Fruit fly (Drosophila melanogaster): ENCODE results near the gene TM9SF2.

TM9SF2 gene

dm6 chr2L:20758847-20759465, 24.8 kb upstream of the TM9SF2 start (continued):
- TF ChIP-seq CG18476 (GFP tag; optimal IDR thresholded peaks at IDR 0.05): peak; percentile 45
- no peak for TF ChIP-seq CG2129 (GFP tag; IDR thresholded peaks at IDR 0.05; ENCODE audit: partially characterized antibody)
- peak; percentile 54; the same call in 1 of the 2 replicates for TF ChIP-seq Poxn (GFP tag; IDR thresholded peaks at IDR 0.05)
- TF ChIP-seq CG32532 (GFP tag; IDR thresholded peaks at IDR 0.05): peak; percentile 90
- TF ChIP-seq CG7556 (GFP tag; optimal IDR thresholded peaks at IDR 0.05): peak; percentile 45
- TF ChIP-seq Atf-2 (GFP tag; optimal IDR thresholded peaks at IDR 0.05): peak; percentile 30
- peak; percentile 3 for TF ChIP-seq exex (tag; optimal IDR thresholded peaks at IDR 0.05)
- TF ChIP-seq CG18764 (GFP tag; optimal IDR thresholded peaks at IDR 0.05): peak; percentile 34
- TF ChIP-seq tgo (GFP tag; IDR thresholded peaks at IDR 0.05): peak; percentile 75
- TF ChIP-seq CG14050 (GFP tag; IDR thresholded peaks at IDR 0.05): no peak; the same call in 2 of the 3 replicates
- peak; percentile 52 for TF ChIP-seq onecut (GFP tag; IDR thresholded peaks at IDR 0.05)
- TF ChIP-seq ken (GFP tag; IDR thresholded peaks at IDR 0.05): peak; percentile 49; the same call in 1 of the 3 replicates
- peak; percentile 29; the same call in 1 of the 2 replicates for TF ChIP-seq H2.0 (GFP tag; IDR thresholded peaks at IDR 0.05)
- TF ChIP-seq phol (tag; optimal IDR thresholded peaks at IDR 0.05): peak; percentile 66
- peak; percentile 54 for TF ChIP-seq CG13424 (tag; optimal IDR thresholded peaks at IDR 0.05)
- no peak for TF ChIP-seq CG4360 (GFP tag; IDR thresholded peaks at IDR 0.05)
- no peak for TF ChIP-seq CG17802 (tag; optimal IDR thresholded peaks at IDR 0.05)
- TF ChIP-seq CHES-1-like (GFP tag; optimal IDR thresholded peaks at IDR 0.05): peak; percentile 37
- TF ChIP-seq CG1792 (GFP tag; optimal IDR thresholded peaks at IDR 0.05): peak; percentile 19
- peak; percentile 67 for TF ChIP-seq NfI (GFP tag; optimal IDR thresholded peaks at IDR 0.05)
- TF ChIP-seq Ptx1 (GFP tag; IDR thresholded peaks at IDR 0.05): peak; percentile 74
- peak; percentile 31 for TF ChIP-seq HmgZ (tag; optimal IDR thresholded peaks at IDR 0.05)
- TF ChIP-seq knrl (GFP tag; IDR thresholded peaks at IDR 0.05; ENCODE audit: partially characterized antibody): no peak
- TF ChIP-seq CG14667 (GFP tag; IDR thresholded peaks at IDR 0.05): peak; percentile 38; the same call in 1 of the 2 replicates
- no peak for TF ChIP-seq sc (optimal IDR thresholded peaks at IDR 0.05)
- no peak for TF ChIP-seq sc (GFP tag; optimal IDR thresholded peaks at IDR 0.05)
- peak; percentile 19 for TF ChIP-seq CG10654 (GFP tag; optimal IDR thresholded peaks at IDR 0.05)
- TF ChIP-seq caup (GFP tag; optimal IDR thresholded peaks at IDR 0.05; ENCODE audit: severe bottlenecking): peak; percentile 71
- peak; percentile 60 for TF ChIP-seq CG12155 (GFP tag; optimal IDR thresholded peaks at IDR 0.05)
- no peak for TF ChIP-seq CG4707 (GFP tag; optimal IDR thresholded peaks at IDR 0.05)
- TF ChIP-seq CG31441 (GFP tag; IDR thresholded peaks at IDR 0.05): peak; percentile 72
- peak; percentile 47 for TF ChIP-seq CG16863 (GFP tag; optimal IDR thresholded peaks at IDR 0.05)
- peak; percentile 43 for TF ChIP-seq CG10147 (GFP tag; optimal IDR thresholded peaks at IDR 0.05)
- no peak for TF ChIP-seq ac (GFP tag; optimal IDR thresholded peaks at IDR 0.05)
- TF ChIP-seq pzg (GFP tag; optimal IDR thresholded peaks at IDR 0.05): no peak
- TF ChIP-seq CG17361 (GFP tag; IDR thresholded peaks at IDR 0.05): peak; percentile 60; the same call in 2 of the 3 replicates
- TF ChIP-seq mam (GFP tag; optimal IDR thresholded peaks at IDR 0.05): peak; percentile 70
- TF ChIP-seq NFAT (GFP tag; IDR thresholded peaks at IDR 0.05): peak; percentile 78
- peak; percentile 93 for TF ChIP-seq Dbx (GFP tag; IDR thresholded peaks at IDR 0.05)
- peak; percentile 21 for TF ChIP-seq ftz-f1 (GFP tag; optimal IDR thresholded peaks at IDR 0.05)
- peak; percentile 5 for TF ChIP-seq Nf-YB (GFP tag; optimal IDR thresholded peaks at IDR 0.05)
- peak; percentile 54 for TF ChIP-seq ems (GFP tag; optimal IDR thresholded peaks at IDR 0.05)
- TF ChIP-seq Dll (GFP tag; IDR thresholded peaks at IDR 0.05; ENCODE audit: partially characterized antibody): no peak
- peak; percentile 71 for TF ChIP-seq CG13894 (tag; optimal IDR thresholded peaks at IDR 0.05)
- TF ChIP-seq HLH54F (GFP tag; optimal IDR thresholded peaks at IDR 0.05): peak; percentile 65
- no peak for TF ChIP-seq sna (GFP tag; IDR thresholded peaks at IDR 0.05; ENCODE audit: partially characterized antibody)
- no peak for TF ChIP-seq chinmo (GFP tag; IDR thresholded peaks at IDR 0.05; ENCODE audit: partially characterized antibody)
- peak; percentile 67 for TF ChIP-seq HHEX (GFP tag; optimal IDR thresholded peaks at IDR 0.05)
- peak; percentile 62 for TF ChIP-seq CG16779 (GFP tag; IDR thresholded peaks at IDR 0.05)
- TF ChIP-seq sob (GFP tag; IDR thresholded peaks at IDR 0.05): peak; percentile 86
